Worm (Caenorhabditis elegans) whole organism, early embryonic: ENCODE results near the gene Y38E10A.34.

Source experiments
- B0310.2 ChIP-seq: sonication (generic microtip); optimal IDR thresholded peaks from 2 replicates; lab custom pipeline; 2016; ENCODE audit warnings: mild to moderate bottlenecking, missing genetic modification characterization, missing compliant biosample characterization
- F13C5.2 ChIP-seq: sonication (generic microtip); optimal IDR thresholded peaks from 2 replicates; lab custom pipeline; 2017; ENCODE audit warnings: mild to moderate bottlenecking, missing genetic modification characterization, inconsistent platforms, missing compliant biosample characterization
- aly-1 ChIP-seq: sonication (generic microtip); optimal IDR thresholded peaks from 2 replicates; lab custom pipeline; 2016; ENCODE audit warnings: missing genetic modification characterization, missing compliant biosample characterization
- ama-1 ChIP-seq: fragments of 150-350 bp; optimal IDR thresholded peaks from 2 replicates; lab custom pipeline; 2014
- ets-7 ChIP-seq: sonication (generic microtip); optimal IDR thresholded peaks from 2 replicates; lab custom pipeline; 2016; ENCODE audit warnings: missing genotype, missing genetic modification characterization, missing compliant biosample characterization
- flt-1 ChIP-seq: fragments of 200-800 bp; sonication (Bioruptor generic); IDR thresholded peaks from 2 replicates; pipeline ENCODE4 v1.3.6; 2022; ENCODE audit warnings: missing genetic modification characterization, missing compliant biosample characterization
- hmbx-1 ChIP-seq: sonication (generic microtip); optimal IDR thresholded peaks from 2 replicates; lab custom pipeline; 2016; ENCODE audit warnings: mild to moderate bottlenecking, missing genetic modification characterization, missing compliant biosample characterization
- hmg-4 ChIP-seq: fragments of 200-800 bp; sonication (Bioruptor generic); optimal IDR thresholded peaks from 2 replicates; lab custom pipeline; 2018; ENCODE audit warnings: mild to moderate bottlenecking, missing genetic modification characterization, missing compliant biosample characterization
- hnd-1 ChIP-seq: sonication (generic microtip); optimal IDR thresholded peaks from 2 replicates; lab custom pipeline; 2016; ENCODE audit warnings: missing genetic modification characterization, missing compliant biosample characterization
- tbx-11 ChIP-seq: fragments of 200-800 bp; sonication (Bioruptor generic); IDR thresholded peaks from 2 replicates; pipeline ENCODE4 v1.3.6; 2022; ENCODE audit warnings: missing genetic modification characterization, missing compliant biosample characterization
- tra-4 ChIP-seq: sonication (generic microtip); optimal IDR thresholded peaks from 2 replicates; lab custom pipeline; 2017; ENCODE audit warnings: missing genetic modification characterization, missing compliant biosample characterization

- TF ChIP-seq tra-4 (tag; lab: Kevin White, UChicago) (no peak), B0310.2 (tag; lab: Kevin White, UChicago) (no peak), ama-1 (lab: Kevin White, UChicago) (no peak), hnd-1 (no peak), hmbx-1 (tag; lab: Kevin White, UChicago) (no peak), F13C5.2 (tag; lab: Kevin White, UChicago) (no peak), hmg-4 (GFP tag; lab: Kevin White, UChicago) (no peak), flt-1 (no peak), ets-7 (tag; lab: Kevin White, UChicago) (no peak), tbx-11 (GFP tag; lab: Robert Waterston, UW) (no peak; the same call in 1 of the 2 replicates), aly-1 (tag; lab: Kevin White, UChicago) (no peak)
Measured at ce11 chrII:12606108-12606507, 24.9 kb upstream of the Y38E10A.34 start.
